Fruit fly (Drosophila melanogaster): ENCODE results near the gene CG7236.

CG7236 gene

dm6 chr2L:5740740-5741139 lies 34.6 kb downstream of the CG7236 start (continued):
- TF ChIP-seq org-1 (GFP tag; optimal IDR thresholded peaks at IDR 0.05) (no peak), CG13287 (GFP tag; IDR thresholded peaks at IDR 0.05; ENCODE audit: partially characterized antibody) (peak; percentile 12; the same call in 1 of the 2 replicates), Tbp (GFP tag; optimal IDR thresholded peaks at IDR 0.05) (no peak), CG30020 (tag; optimal IDR thresholded peaks at IDR 0.05) (no peak), tna (GFP tag; IDR thresholded peaks at IDR 0.05; ENCODE audit: partially characterized antibody) (no peak), hth (optimal IDR thresholded peaks at IDR 0.05) (no peak), CG10267 (tag; optimal IDR thresholded peaks at IDR 0.05) (no peak), Rx (GFP tag; IDR thresholded peaks at IDR 0.05) (no peak), nom (GFP tag; optimal IDR thresholded peaks at IDR 0.05) (no peak)

DNA sequence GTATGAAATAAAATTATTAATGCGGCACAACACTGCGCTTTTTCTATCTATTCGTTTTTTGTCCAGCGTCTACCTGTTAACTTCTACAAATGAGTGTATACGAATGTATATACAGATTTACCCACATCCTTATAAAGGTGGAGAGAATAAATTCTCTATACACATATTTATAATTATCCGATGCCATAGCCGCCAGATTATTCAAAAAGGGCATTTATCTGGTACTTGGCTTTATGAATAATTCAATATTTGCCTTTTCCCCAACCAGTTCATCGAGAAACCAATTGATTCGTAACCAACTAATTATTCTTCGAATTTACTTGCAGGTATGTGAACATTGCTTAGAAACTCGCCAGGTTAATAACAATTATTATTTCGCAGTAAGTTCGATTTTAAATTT lies 35.0 kb downstream of the CG7236 start, which contains the start of gene CG11147:
CG11147 (minus strand) TSS at position 101 of the 400 bp plus-strand sequence.
- TF ChIP-seq Ptx1 (GFP tag; IDR thresholded peaks at IDR 0.05) (no peak), CG6854 (GFP tag; optimal IDR thresholded peaks at IDR 0.05) (no peak), sens (GFP tag) (peak; percentile 14)

DNA sequence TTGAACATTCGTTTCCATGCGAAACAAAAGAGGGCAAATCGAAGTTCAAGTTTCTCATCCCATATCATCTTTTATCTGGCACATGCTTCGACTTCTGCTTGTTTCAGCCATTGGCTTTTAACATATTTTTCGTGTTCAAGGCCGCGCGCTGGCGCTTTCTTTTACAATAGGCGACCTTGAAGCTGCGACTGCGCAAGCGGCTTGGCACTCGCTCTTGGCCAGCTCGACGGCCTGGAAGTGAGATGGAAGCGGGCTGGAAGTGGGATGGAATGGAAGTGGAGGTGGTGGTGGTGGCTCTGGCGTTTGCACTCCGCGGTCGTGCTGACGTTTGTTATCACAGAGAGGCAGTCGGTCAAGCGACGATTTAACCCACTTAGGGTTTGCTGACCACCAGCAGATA lies 36.3 kb downstream of the CG7236 start:
- TF ChIP-seq wdn (GFP tag; IDR thresholded peaks at IDR 0.05), result no peak
- TF ChIP-seq pros (GFP tag; optimal IDR thresholded peaks at IDR 0.05), result peak; percentile 13
- TF ChIP-seq gsb-n (tag; optimal IDR thresholded peaks at IDR 0.05), result no peak
- peak; percentile 74 for TF ChIP-seq CG12769 (tag; optimal IDR thresholded peaks at IDR 0.05)
- peak; percentile 70 for TF ChIP-seq ftz-f1 (GFP tag; optimal IDR thresholded peaks at IDR 0.05)

DNA sequence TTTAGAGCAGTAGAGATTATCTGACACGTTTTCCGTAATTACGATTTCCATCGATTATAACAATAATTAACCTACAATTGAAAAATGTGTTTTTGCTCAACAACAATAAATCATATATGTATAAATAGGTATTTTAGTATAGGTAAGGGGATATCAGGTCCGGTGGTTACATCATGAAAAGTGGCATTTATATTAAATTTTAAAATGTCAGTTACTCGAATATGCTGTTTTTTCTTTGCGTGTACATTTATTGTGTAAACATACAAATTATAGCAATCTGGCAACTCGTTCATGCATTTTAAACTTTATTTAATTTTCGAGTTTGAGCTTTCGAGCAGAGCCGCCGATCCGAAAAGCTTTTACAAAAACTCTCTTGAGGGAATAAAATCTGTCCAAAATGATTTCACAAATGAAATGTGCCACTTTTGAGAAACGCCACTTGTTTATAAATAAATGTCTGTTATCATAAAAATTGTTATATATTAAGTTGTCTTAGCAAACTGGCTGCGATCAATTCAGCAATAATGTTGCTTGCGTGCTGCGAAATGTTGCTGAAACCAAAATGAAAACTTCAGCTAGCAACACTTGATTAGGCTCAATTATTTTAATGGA lies 37.5 kb downstream of the CG7236 start:
- TF ChIP-seq E2f1 (GFP tag; IDR thresholded peaks at IDR 0.05), result peak; percentile 11; the same call in 1 of the 2 replicates
- no peak for TF ChIP-seq TFAM (GFP tag; optimal IDR thresholded peaks at IDR 0.05)
- TF ChIP-seq CG11696 (GFP tag; IDR thresholded peaks at IDR 0.05), result peak; percentile 28; the same call in 1 of the 2 replicates
- peak in 1 of 2 experiments; percentile 17 for TF ChIP-seq dpn (GFP tag; optimal IDR thresholded peaks at IDR 0.05)
- no peak for TF ChIP-seq BEAF-32 (GFP tag; optimal IDR thresholded peaks at IDR 0.05)
- TF ChIP-seq CG30403 (GFP tag; optimal IDR thresholded peaks at IDR 0.05), result peak; percentile 41
- TF ChIP-seq sima (GFP tag; optimal IDR thresholded peaks at IDR 0.05), result no peak
- TF ChIP-seq CG1024 (GFP tag; IDR thresholded peaks at IDR 0.05), result no peak
- TF ChIP-seq bcd (GFP tag; optimal IDR thresholded peaks at IDR 0.05), result peak; percentile 17
- TF ChIP-seq NC2β (GFP tag; optimal IDR thresholded peaks at IDR 0.05), result no peak
- TF ChIP-seq Chrac-16 (GFP tag; optimal IDR thresholded peaks at IDR 0.05), result no peak
- TF ChIP-seq dysf (GFP tag; IDR thresholded peaks at IDR 0.05), result peak; percentile 32; the same call in 1 of the 3 replicates
- no peak for TF ChIP-seq CG14860 (GFP tag; IDR thresholded peaks at IDR 0.05; ENCODE audit: partially characterized antibody)
- peak; percentile 7 for TF ChIP-seq CG4424 (GFP tag; optimal IDR thresholded peaks at IDR 0.05)
- 0 out of 2 replicates have a peak, but pooled peaks have one; percentile 12 for TF ChIP-seq esg (GFP tag; conservative IDR thresholded peaks at IDR 0.05)
- no peak for TF ChIP-seq CG2202 (tag; optimal IDR thresholded peaks at IDR 0.05)
- TF ChIP-seq Meics (GFP tag; optimal IDR thresholded peaks at IDR 0.05), result peak; percentile 37
- TF ChIP-seq CoRest (tag; optimal IDR thresholded peaks at IDR 0.05), result peak; percentile 20
- peak; percentile 52 for TF ChIP-seq Ptx1 (GFP tag; IDR thresholded peaks at IDR 0.05)
- TF ChIP-seq CG6765 (GFP tag; optimal IDR thresholded peaks at IDR 0.05), result no peak
- no peak for TF ChIP-seq CG18262 (tag; optimal IDR thresholded peaks at IDR 0.05)
- peak; percentile 1 for TF ChIP-seq CG17568 (GFP tag; optimal IDR thresholded peaks at IDR 0.05)
- peak; percentile 2 for TF ChIP-seq caup (GFP tag; optimal IDR thresholded peaks at IDR 0.05; ENCODE audit: severe bottlenecking)
- no peak for TF ChIP-seq h (optimal IDR thresholded peaks at IDR 0.05)
- TF ChIP-seq CG15514 (GFP tag; optimal IDR thresholded peaks at IDR 0.05), result no peak
- 0 out of 2 replicates have a peak, but pooled peaks have one; percentile 45 for TF ChIP-seq Atf6 (GFP tag; IDR thresholded peaks at IDR 0.05)
- TF ChIP-seq CG1529 (GFP tag; optimal IDR thresholded peaks at IDR 0.05), result no peak
- TF ChIP-seq CG15269 (tag; optimal IDR thresholded peaks at IDR 0.05), result peak; percentile 36
- TF ChIP-seq pum (GFP tag; optimal IDR thresholded peaks at IDR 0.05), result no peak
- no peak for TF ChIP-seq CG32767 (GFP tag; IDR thresholded peaks at IDR 0.05)

All from whole organism, embryonic.